Fruit fly (Drosophila melanogaster) whole organism: ENCODE data around the gene CrebB.
A peak's percentile ranks its signal among the peaks of the same experiment; 100 is the strongest.

Source experiments
- CG8478 ChIP-seq: fragments of >200 bp; optimal IDR thresholded peaks from 2 replicates; lab custom pipeline; 2018; ENCODE audit warnings: inconsistent platforms
- Dll ChIP-seq: fragments of >200 bp; optimal IDR thresholded peaks from 2 replicates; lab custom pipeline; 2017
- EcR ChIP-seq, 2 experiments: fragments of >200 bp; optimal IDR thresholded peaks; 2 replicates each; lab custom pipeline; 2017; ENCODE audit warnings: missing biosample characterization in 2 of 2, missing genetic modification characterization in 2 of 2, missing genetic modification reagents in 2 of 2
- pan ChIP-seq: fragments of >200 bp; optimal IDR thresholded peaks from 2 replicates; lab custom pipeline; 2017
- psq ChIP-seq: fragments of >200 bp; optimal IDR thresholded peaks from 2 replicates; lab custom pipeline; 2017
- usp ChIP-seq: fragments of >200 bp; optimal IDR thresholded peaks from 2 replicates; lab custom pipeline; 2017; ENCODE audit warnings: missing biosample characterization, missing genetic modification characterization, mixed read lengths

Gene CrebB

DNA sequence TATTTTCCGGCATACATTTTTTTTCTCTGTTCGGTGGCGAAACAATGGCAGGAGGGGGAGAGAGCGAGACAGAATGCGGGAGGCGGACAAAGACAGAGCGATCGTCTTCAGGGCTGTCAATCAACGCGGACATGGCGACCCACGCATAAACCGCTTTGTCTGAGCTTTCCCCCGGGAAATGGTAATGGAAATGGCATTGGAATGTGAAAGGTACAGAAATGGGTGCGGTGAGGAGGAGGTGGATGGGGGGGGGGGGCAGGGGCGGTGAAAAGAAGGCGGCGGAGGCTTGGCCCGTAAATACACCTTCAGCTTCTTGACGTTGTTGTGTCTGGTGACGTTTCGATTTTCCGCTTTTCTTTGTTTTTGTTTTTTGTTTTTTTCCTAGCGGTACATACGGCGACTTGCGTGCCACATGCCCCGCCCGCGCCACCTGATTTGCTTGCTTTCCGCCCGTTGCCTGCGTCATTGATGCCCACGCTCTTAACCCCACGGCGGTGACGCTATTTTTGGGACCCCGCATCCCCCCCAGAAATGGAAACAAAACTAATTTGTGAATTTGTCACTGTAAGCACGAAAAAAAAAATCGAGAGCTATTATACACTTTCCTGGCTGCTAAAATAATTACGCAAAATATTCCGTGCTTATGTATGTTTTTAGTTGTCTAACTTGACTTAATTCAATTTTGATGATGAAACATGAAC, 2.0 kb upstream of the CrebB start:
- TF ChIP-seq Dll (lab: Kevin White, UChicago) (no peak), pan (no peak), EcR (GFP tag; optimal IDR thresholded peaks at IDR 0.05; lab: Kevin White, UChicago) (no peak), psq (lab: Kevin White, UChicago) (no peak), usp (GFP tag; lab: Kevin White, UChicago) (no peak), CG8478 (lab: Kevin White, UChicago) (no peak)

dm6 chrX:18364999-18365398, 1.2 kb upstream of the CrebB start:
- no peak for TF ChIP-seq psq (lab: Kevin White, UChicago)
- no peak for TF ChIP-seq usp (GFP tag; lab: Kevin White, UChicago)
- no peak for TF ChIP-seq EcR (GFP tag; optimal IDR thresholded peaks at IDR 0.05; lab: Kevin White, UChicago)
- TF ChIP-seq pan, result no peak
- TF ChIP-seq CG8478 (lab: Kevin White, UChicago), result no peak
- no peak for TF ChIP-seq Dll (lab: Kevin White, UChicago)

- no peak for TF ChIP-seq usp (GFP tag; lab: Kevin White, UChicago)
- no peak for TF ChIP-seq CG8478 (lab: Kevin White, UChicago)
- no peak for TF ChIP-seq EcR (GFP tag; optimal IDR thresholded peaks at IDR 0.05; lab: Kevin White, UChicago)
Observed at dm6 chrX:18366851-18367649, 893 bp downstream of the CrebB start.

DNA sequence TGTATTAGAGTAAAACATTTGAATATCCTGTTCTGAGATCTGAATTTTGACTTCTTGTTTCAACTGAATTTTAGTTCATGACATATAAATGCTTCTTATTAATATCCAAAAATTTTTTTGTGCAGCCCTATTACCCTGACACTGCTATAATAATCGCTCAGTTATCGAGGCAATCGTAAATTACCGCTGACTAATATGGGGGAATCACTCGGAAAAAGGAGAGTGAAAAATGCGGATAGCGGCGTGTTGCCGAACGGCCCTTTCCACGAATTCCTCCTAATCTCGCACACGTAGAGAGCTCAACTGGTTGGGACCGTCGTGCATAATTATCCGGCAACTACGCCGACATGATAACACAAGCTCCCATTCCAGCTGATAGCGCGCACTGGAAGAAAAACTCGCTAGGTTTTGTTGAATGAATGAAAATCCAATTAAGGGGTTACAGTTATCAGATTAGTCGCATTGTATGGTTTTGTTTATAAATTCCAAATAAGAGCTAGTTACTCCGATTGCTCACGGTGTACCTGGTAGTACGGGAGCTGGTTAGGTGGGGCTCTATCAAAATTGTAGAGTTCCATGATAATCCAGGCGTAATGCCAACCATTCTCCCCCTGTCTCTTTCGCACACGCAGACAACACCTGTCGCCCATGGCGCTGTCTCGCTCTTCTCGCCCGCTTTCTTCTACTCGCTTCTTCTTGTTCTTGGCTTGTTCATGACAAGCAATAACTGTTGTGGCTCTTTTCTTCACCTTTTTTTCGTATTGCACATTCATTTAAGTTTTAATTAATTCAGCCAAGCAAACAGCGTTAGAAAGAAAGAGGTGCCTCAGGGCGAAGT, 1.9 kb downstream of the CrebB start:
- no peak for TF ChIP-seq psq (lab: Kevin White, UChicago)
- TF ChIP-seq CG8478 (lab: Kevin White, UChicago), result peak; percentile 40

DNA sequence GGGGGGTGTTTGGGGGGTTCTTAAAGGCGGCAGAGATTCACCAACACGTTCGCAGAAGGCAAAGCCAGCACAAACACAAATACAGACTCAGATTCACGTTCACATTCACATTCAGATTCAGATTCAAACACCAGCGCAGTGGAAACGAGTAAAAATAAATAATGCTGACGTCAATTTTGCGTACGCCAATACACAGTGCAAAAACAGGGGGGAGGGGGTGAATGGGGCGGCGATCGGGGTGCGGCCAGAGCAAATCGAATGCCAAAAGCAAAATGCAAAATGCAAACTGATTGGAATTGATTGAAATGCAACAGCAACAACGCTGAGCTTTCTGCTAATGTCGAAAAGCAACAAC, 2.5 kb downstream of the CrebB start:
- TF ChIP-seq pan (no peak), usp (GFP tag; lab: Kevin White, UChicago) (no peak), Dll (lab: Kevin White, UChicago) (no peak)

- TF ChIP-seq pan, result no peak
- TF ChIP-seq CG8478 (lab: Kevin White, UChicago), result no peak
- no peak for TF ChIP-seq usp (GFP tag; lab: Kevin White, UChicago)
- no peak for TF ChIP-seq psq (lab: Kevin White, UChicago)
- no peak for TF ChIP-seq EcR (GFP tag; optimal IDR thresholded peaks at IDR 0.05; lab: Kevin White, UChicago)
- TF ChIP-seq Dll (lab: Kevin White, UChicago), result no peak
Observed at dm6 chrX:18369767-18370166, 3.6 kb downstream of the CrebB start.

DNA sequence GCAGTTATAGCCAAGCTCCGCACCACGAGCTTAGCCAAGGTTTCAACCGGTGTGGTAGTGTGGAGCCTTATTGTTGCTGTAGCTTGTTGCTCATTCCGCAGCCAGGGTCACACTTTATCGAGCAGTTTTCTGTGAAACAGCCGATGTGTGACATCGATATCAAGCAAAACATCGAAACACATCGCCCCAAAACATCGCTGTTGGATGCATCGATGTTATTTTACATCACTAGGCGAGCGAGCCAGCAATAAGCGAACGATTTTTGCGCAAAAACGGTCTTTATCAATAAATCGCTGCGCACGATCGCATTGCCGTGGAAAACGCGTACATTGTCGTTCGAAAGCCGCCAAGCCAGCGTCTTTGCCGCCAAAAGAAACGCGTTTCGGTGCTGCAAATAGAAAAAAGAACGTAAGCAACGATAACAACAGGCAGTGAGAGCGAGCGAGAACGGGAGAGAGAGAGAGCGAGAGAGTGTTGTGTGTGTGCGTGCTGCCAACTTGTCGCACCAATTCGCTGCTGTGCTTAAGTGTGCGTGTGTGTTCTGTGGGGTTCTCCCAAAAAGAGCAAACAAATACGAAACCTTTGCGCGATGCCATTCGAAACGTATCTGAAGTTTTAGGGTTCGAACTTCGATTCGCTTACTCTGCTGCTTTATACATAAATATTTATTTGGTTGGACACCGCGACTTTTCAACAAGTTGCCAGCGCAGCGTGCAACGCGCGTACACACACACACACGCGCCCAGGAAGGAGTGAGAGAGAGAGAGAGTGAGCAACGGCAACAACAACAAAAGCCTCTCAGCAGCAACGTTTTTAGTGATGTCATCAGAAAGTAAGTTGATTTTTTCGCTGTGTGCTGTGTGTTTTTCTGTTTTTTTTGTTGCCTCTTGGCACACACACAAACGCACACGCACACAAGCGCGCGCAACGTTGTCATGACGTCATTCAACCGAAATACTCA, 4.9 kb downstream of the CrebB start:
- TF ChIP-seq pan (no peak), Dll (lab: Kevin White, UChicago) (peak; percentile 95), CG8478 (lab: Kevin White, UChicago) (peak; percentile 76), EcR (GFP tag; optimal IDR thresholded peaks at IDR 0.05; lab: Kevin White, UChicago) (no peak), usp (GFP tag; lab: Kevin White, UChicago) (no peak)

- TF ChIP-seq psq (lab: Kevin White, UChicago) (no peak), Dll (lab: Kevin White, UChicago) (no peak), usp (GFP tag; lab: Kevin White, UChicago) (no peak), pan (no peak), CG8478 (lab: Kevin White, UChicago) (no peak), EcR (GFP tag; optimal IDR thresholded peaks at IDR 0.05; lab: Kevin White, UChicago) (no peak)
Observed at dm6 chrX:18374421-18374935, 8.3 kb downstream of the CrebB start.

DNA sequence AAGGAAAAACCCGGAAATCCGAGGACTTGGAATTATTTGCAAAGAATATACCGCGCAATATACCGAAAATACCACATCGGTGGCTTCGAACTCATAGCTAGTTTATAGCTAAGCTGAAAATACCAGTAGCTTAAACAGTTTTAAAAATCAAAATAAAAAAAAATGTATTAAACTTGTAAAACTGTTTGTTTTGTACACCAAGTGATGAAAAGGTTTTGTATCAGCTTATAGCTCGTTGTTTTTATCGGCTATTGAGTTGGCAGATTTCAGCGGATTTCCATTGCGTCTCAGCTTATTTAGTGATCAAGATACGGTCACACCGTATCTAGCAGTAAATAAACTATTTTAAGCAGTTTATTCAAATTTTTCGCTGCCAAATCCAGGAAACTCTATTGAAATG, 13.6 kb downstream of the CrebB start, which contains the start of the genes por and CG6179:
Gene por, minus strand, starts transcription at position 64 of the 400 bp plus-strand sequence.
Gene CG6179, plus strand, starts transcription at position 292 of the 400 bp plus-strand sequence.
- TF ChIP-seq pan (no peak), CG8478 (lab: Kevin White, UChicago) (no peak), EcR (GFP tag; optimal IDR thresholded peaks at IDR 0.05; lab: Kevin White, UChicago) (no peak), psq (lab: Kevin White, UChicago) (no peak), usp (GFP tag; lab: Kevin White, UChicago) (no peak), Dll (lab: Kevin White, UChicago) (no peak)

dm6 chrX:18385056-18385455, 18.9 kb downstream of the CrebB start, which contains the start of gene betaCOP:
betaCOP (minus strand) TSS chrX:18385242.
- TF ChIP-seq Dll (lab: Kevin White, UChicago), result no peak
- TF ChIP-seq EcR (GFP tag; optimal IDR thresholded peaks at IDR 0.05; lab: Kevin White, UChicago), result no peak
- TF ChIP-seq psq (lab: Kevin White, UChicago), result no peak
- no peak for TF ChIP-seq pan
- TF ChIP-seq CG8478 (lab: Kevin White, UChicago), result no peak
- no peak for TF ChIP-seq usp (GFP tag; lab: Kevin White, UChicago)
